Worm (Caenorhabditis elegans): Measurements from ENCODE around the gene gdh-1.

Gene gdh-1

DNA sequence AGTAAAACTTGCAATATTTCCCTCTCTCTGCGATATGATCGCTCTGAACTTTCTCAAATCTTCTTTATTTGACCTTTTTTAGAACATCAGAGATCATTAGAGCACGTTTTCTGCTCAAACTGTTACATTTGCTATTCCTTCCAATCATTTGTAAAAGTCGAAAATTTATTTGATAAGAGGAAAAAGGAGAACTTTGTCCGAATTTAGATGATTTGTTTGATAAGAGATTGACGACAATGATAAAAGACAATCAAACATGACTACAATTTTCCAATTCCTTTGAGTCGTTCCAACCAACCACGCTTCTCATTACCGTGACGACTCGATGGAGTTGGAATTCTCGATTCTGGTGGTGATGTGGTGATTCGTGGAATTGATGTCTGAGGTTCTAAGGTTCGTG is 35.2 kb upstream of the gdh-1 start:
- TF ChIP-seq sox-4 (tag; optimal IDR thresholded peaks at IDR 0.05) (no peak), ceh-8 (GFP tag; optimal IDR thresholded peaks at IDR 0.05) (no peak), rnt-1 (tag; optimal IDR thresholded peaks at IDR 0.05) (no peak), fos-1 (tag; optimal IDR thresholded peaks at IDR 0.05) (no peak), nhr-71 (tag; optimal IDR thresholded peaks at IDR 0.05) (no peak), mab-9 (GFP tag; IDR thresholded peaks at IDR 0.05) (no peak), elt-2 (tag; optimal IDR thresholded peaks at IDR 0.05) (peak; percentile 51)

DNA sequence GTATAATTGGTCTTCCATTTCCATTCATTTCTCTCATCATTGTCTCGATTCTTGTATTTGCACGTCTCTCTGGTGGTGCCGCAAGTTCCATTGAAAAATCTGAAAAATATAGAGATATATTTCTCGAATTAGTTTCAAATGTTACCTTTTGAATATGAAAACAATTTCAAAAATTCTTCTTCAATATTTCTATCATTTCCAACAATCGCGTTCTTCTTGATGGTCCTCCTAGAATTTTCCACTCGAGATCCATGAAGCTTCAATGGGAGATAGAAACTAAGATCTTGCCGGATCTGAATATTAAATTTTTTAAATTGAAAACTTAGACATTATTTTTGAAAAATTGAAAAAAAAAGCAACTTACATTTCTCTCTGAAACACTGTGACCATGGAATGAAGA is 34.0 kb upstream of the gdh-1 start:
- TF ChIP-seq egl-13 (tag; optimal IDR thresholded peaks at IDR 0.05) (no peak), zag-1 (tag; optimal IDR thresholded peaks at IDR 0.05) (no peak), lir-3 (tag; optimal IDR thresholded peaks at IDR 0.05; ENCODE audit: poor library complexity) (no peak), mef-2 (tag; optimal IDR thresholded peaks at IDR 0.05) (no peak), C16A3.4 (tag; optimal IDR thresholded peaks at IDR 0.05) (no peak), unc-62 (GFP tag; optimal IDR thresholded peaks at IDR 0.05) (no peak), nhr-28 (tag; optimal IDR thresholded peaks at IDR 0.05) (no peak), ama-1 (optimal IDR thresholded peaks at IDR 0.05) (no peak), swsn-7 (tag; optimal IDR thresholded peaks at IDR 0.05) (no peak), nhr-47 (tag; optimal IDR thresholded peaks at IDR 0.05) (no peak), rnt-1 (tag; optimal IDR thresholded peaks at IDR 0.05) (no peak), lin-35 (GFP tag; optimal IDR thresholded peaks at IDR 0.05) (no peak), lin-14 (GFP tag; optimal IDR thresholded peaks at IDR 0.05) (no peak), fkh-4 (tag; optimal IDR thresholded peaks at IDR 0.05; ENCODE audit: borderline replicate concordance) (no peak), snu-23 (GFP tag; optimal IDR thresholded peaks at IDR 0.05) (no peak), pax-3 (tag; optimal IDR thresholded peaks at IDR 0.05) (no peak), zip-4 (GFP tag; optimal IDR thresholded peaks at IDR 0.05) (no peak), ceh-88 (GFP tag; IDR thresholded peaks at IDR 0.05) (no peak)

ce11 chrIV:11922011-11922410 is 31.0 kb upstream of the gdh-1 start, which contains the start of gene ZK822.1:
Gene ZK822.1, minus strand, starts transcription at chrIV:11922131.
- TF ChIP-seq elt-2 (tag; optimal IDR thresholded peaks at IDR 0.05), result no peak
- TF ChIP-seq mdl-1 (tag; optimal IDR thresholded peaks at IDR 0.05), result no peak
- TF ChIP-seq dsc-1 (tag; optimal IDR thresholded peaks at IDR 0.05), result no peak
- TF ChIP-seq grh-1 (GFP tag; IDR thresholded peaks at IDR 0.05), result no peak
- no peak for TF ChIP-seq fkh-10 (GFP tag; optimal IDR thresholded peaks at IDR 0.05)

ce11 chrIV:11923074-11923473 is 30.0 kb upstream of the gdh-1 start, which contains the start of gene srlf-31:
Gene srlf-31, minus strand, starts transcription at chrIV:11923174.
- TF ChIP-seq lir-3 (tag; optimal IDR thresholded peaks at IDR 0.05; ENCODE audit: poor library complexity) (no peak), ztf-11 (tag; optimal IDR thresholded peaks at IDR 0.05) (no peak), ceh-8 (GFP tag; optimal IDR thresholded peaks at IDR 0.05) (no peak), dpl-1 (GFP tag; optimal IDR thresholded peaks at IDR 0.05) (no peak), unc-130 (tag; optimal IDR thresholded peaks at IDR 0.05) (no peak), vab-15 (tag; optimal IDR thresholded peaks at IDR 0.05) (no peak), ztf-4 (tag; optimal IDR thresholded peaks at IDR 0.05) (no peak), hpl-2 (GFP tag; optimal IDR thresholded peaks at IDR 0.05) (no peak), nhr-85 (tag) (no peak), hlh-17 (GFP tag; optimal IDR thresholded peaks at IDR 0.05; ENCODE audit: borderline replicate concordance) (no peak), tbx-2 (tag; optimal IDR thresholded peaks at IDR 0.05) (no peak), isw-1 (GFP tag; IDR thresholded peaks at IDR 0.05) (no peak), F16B12.6 (tag; optimal IDR thresholded peaks at IDR 0.05) (no peak), C04F5.9 (tag; optimal IDR thresholded peaks at IDR 0.05) (no peak), tlp-1 (tag; optimal IDR thresholded peaks at IDR 0.05) (no peak), lin-13 (GFP tag; optimal IDR thresholded peaks at IDR 0.05) (no peak), irx-1 (tag; optimal IDR thresholded peaks at IDR 0.05) (no peak)

Measured in whole organism, L1 larva.